Fruit fly (Drosophila melanogaster): ENCODE results near the gene ND-15.
A peak's percentile ranks its signal among the peaks of the same experiment; 100 is the strongest.

The ND-15 gene

DNA sequence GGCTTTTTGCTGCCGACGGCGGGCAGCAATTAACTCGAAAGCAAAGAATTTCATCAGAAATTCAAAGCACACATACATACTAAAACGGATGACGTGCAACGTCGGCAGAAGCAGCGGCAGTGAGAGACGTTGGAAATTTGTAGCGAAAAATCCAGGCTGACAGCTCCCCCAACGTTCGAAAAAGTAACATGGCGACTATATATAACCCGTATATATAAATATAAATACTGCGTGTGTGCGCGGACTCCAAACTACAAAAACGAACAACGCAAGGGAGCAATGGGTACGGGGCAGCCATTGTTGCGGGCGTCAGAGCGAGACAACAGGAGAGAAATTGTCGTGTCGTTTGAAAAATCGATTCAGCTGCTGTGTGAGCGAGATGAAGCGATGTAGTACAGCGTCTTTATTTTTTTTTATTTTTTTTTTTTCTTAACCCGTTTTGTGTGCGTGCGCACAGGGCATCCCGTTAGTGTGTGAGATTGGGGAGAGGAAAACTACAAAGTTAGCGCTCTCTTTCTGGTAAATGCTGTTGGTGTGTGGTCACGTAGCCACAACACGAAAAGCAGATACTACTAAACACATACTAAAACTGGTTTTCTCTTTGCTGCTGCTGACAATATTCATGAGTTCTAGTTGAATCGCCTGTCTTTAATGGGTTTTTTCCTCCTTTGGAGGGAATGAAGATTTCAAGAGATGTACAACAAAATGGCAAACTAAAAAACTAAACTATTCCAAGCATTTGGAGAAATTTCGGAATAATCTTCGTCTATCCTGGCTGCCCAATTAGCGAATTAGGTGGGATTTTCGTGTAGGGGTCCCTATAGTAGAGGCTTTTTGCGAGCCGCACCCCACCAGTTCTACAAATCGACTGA, 46.3 kb downstream of the ND-15 start:
- no peak for TF ChIP-seq al (GFP tag; IDR thresholded peaks at IDR 0.05)
- TF ChIP-seq klu (GFP tag; IDR thresholded peaks at IDR 0.05), result no peak
- TF ChIP-seq Antp (GFP tag; optimal IDR thresholded peaks at IDR 0.05), result no peak
- TF ChIP-seq MESR4 (GFP tag; optimal IDR thresholded peaks at IDR 0.05), result no peak
- TF ChIP-seq CG33213 (GFP tag; optimal IDR thresholded peaks at IDR 0.05), result no peak
- no peak for TF ChIP-seq CG3065 (GFP tag; optimal IDR thresholded peaks at IDR 0.05)
- TF ChIP-seq CG8281 (tag; optimal IDR thresholded peaks at IDR 0.05), result no peak
- TF ChIP-seq CG6272 (GFP tag; IDR thresholded peaks at IDR 0.05), result no peak
- peak; percentile 88 for TF ChIP-seq gro (GFP tag; optimal IDR thresholded peaks at IDR 0.05)
- no peak for TF ChIP-seq slou (GFP tag; optimal IDR thresholded peaks at IDR 0.05)
- TF ChIP-seq ken (GFP tag; IDR thresholded peaks at IDR 0.05), result no peak
- no peak for TF ChIP-seq CG10959 (GFP tag; IDR thresholded peaks at IDR 0.05)
- no peak for TF ChIP-seq CG32772 (GFP tag; IDR thresholded peaks at IDR 0.05)
- no peak for TF ChIP-seq CG10366 (GFP tag; IDR thresholded peaks at IDR 0.05)
- TF ChIP-seq peb (GFP tag; IDR thresholded peaks at IDR 0.05), result no peak
- TF ChIP-seq H2.0 (GFP tag; IDR thresholded peaks at IDR 0.05), result no peak
- no peak for TF ChIP-seq Oli (tag; optimal IDR thresholded peaks at IDR 0.05)
- TF ChIP-seq CkIIα-i1 (GFP tag; IDR thresholded peaks at IDR 0.05), result no peak
- peak; percentile 43 for TF ChIP-seq CG17829 (tag; optimal IDR thresholded peaks at IDR 0.05)
- TF ChIP-seq CG7745 (tag; optimal IDR thresholded peaks at IDR 0.05), result peak; percentile 30
- no peak for TF ChIP-seq zf30C (GFP tag; optimal IDR thresholded peaks at IDR 0.05)
- no peak for TF ChIP-seq sc (optimal IDR thresholded peaks at IDR 0.05)
- no peak for TF ChIP-seq sc (GFP tag; optimal IDR thresholded peaks at IDR 0.05)
- no peak for TF ChIP-seq amos (GFP tag; IDR thresholded peaks at IDR 0.05; ENCODE audit: partially characterized antibody)
- TF ChIP-seq sd (tag; optimal IDR thresholded peaks at IDR 0.05), result peak; percentile 97
- no peak for TF ChIP-seq CG15011 (GFP tag; optimal IDR thresholded peaks at IDR 0.05)
- no peak for TF ChIP-seq CG17612 (GFP tag; IDR thresholded peaks at IDR 0.05)
- TF ChIP-seq gt (GFP tag; IDR thresholded peaks at IDR 0.05), result no peak
- peak; percentile 11 for TF ChIP-seq CG10979 (tag; optimal IDR thresholded peaks at IDR 0.05)
- no peak for TF ChIP-seq Dek (tag; optimal IDR thresholded peaks at IDR 0.05)
- TF ChIP-seq CG18476 (GFP tag; optimal IDR thresholded peaks at IDR 0.05), result peak; percentile 22
- TF ChIP-seq dan (GFP tag; IDR thresholded peaks at IDR 0.05), result no peak
- no peak for TF ChIP-seq yki (optimal IDR thresholded peaks at IDR 0.05)
- no peak for TF ChIP-seq Gsc (GFP tag; IDR thresholded peaks at IDR 0.05)
- TF ChIP-seq CG17186 (GFP tag; optimal IDR thresholded peaks at IDR 0.05), result no peak
- TF ChIP-seq NC2α (GFP tag; optimal IDR thresholded peaks at IDR 0.05), result no peak
- TF ChIP-seq Chrac-16 (GFP tag; optimal IDR thresholded peaks at IDR 0.05), result no peak
- peak; percentile 8 for TF ChIP-seq Bdp1 (GFP tag; optimal IDR thresholded peaks at IDR 0.05)
- TF ChIP-seq Stat92E (GFP tag; optimal IDR thresholded peaks at IDR 0.05), result peak in 1 of 3 experiments; percentile 65
- TF ChIP-seq tap (tag; optimal IDR thresholded peaks at IDR 0.05), result no peak
- no peak for TF ChIP-seq nerfin-2 (GFP tag; IDR thresholded peaks at IDR 0.05; ENCODE audit: partially characterized antibody)
- no peak for TF ChIP-seq CTCF (GFP tag; optimal IDR thresholded peaks at IDR 0.05)
- no peak for TF ChIP-seq CG3726 (GFP tag; IDR thresholded peaks at IDR 0.05)
- TF ChIP-seq en (GFP tag; optimal IDR thresholded peaks at IDR 0.05), result peak; percentile 19
- no peak for TF ChIP-seq mld (GFP tag; IDR thresholded peaks at IDR 0.05; ENCODE audit: partially characterized antibody)
- no peak for TF ChIP-seq D19B (GFP tag; optimal IDR thresholded peaks at IDR 0.05)
- peak; percentile 44 for TF ChIP-seq CG13296 (GFP tag; optimal IDR thresholded peaks at IDR 0.05)
- TF ChIP-seq tna (GFP tag; IDR thresholded peaks at IDR 0.05; ENCODE audit: partially characterized antibody), result no peak
- no peak for TF ChIP-seq wdn (GFP tag; IDR thresholded peaks at IDR 0.05)
- TF ChIP-seq Dbx (GFP tag; IDR thresholded peaks at IDR 0.05), result no peak
- no peak for TF ChIP-seq grau (tag; optimal IDR thresholded peaks at IDR 0.05)
